Worm (Caenorhabditis elegans): ENCODE results near the gene srh-72.
"Not testable (repeated sequence)": the region's sequence is repeated elsewhere in the genome, so short reads cannot be mapped to it uniquely, and the experiment has no call there.

Gene srh-72

ce11 chrII:1640496-1640895, at the start of gene srh-72:
TSS of gene srh-72 (minus strand) at chrII:1640596.
- TF ChIP-seq dao-5 (tag; optimal IDR thresholded peaks at IDR 0.05) = no peak
- no peak for TF ChIP-seq W03F9.2 (tag; optimal IDR thresholded peaks at IDR 0.05)
- TF ChIP-seq him-1 (tag; optimal IDR thresholded peaks at IDR 0.05) = no peak

- TF ChIP-seq him-1 (tag; optimal IDR thresholded peaks at IDR 0.05) = no peak
- no peak for TF ChIP-seq dao-5 (tag; optimal IDR thresholded peaks at IDR 0.05)
- TF ChIP-seq W03F9.2 (tag; optimal IDR thresholded peaks at IDR 0.05) = no peak
Measured at ce11 chrII:1688813-1689212, 48.4 kb upstream of the srh-72 start, which contains the start of the genes fbxb-18 and fbxb-19. TSS of gene fbxb-18 (minus strand) at chrII:1688913. TSS of gene fbxb-19 (minus strand) at chrII:1689181.

DNA sequence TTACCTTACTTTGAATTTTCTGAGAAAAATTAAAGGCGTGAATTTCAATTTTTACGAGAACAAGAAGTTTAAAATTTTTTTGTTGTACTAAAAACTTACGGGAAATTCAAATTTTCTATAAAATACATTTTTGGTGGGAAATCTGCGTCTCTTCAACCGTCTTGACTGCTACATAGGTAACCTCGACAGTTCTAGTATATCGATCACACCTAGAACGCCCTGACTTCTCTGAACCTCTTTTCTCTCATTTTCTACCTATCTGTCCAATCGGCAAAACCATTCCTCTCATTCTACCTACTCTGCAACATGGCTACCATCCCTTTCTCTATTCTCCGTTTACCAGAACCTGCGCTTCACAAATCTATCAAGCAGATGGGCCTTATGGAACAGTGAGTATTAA, 43.3 kb upstream of the srh-72 start, which contains the start of gene fbxb-25:
Gene fbxb-25 (plus strand): TSS at position 301 of the 400 bp plus-strand sequence.
- no peak for TF ChIP-seq W03F9.2 (tag; optimal IDR thresholded peaks at IDR 0.05)
- TF ChIP-seq dao-5 (tag; optimal IDR thresholded peaks at IDR 0.05) = no peak
- TF ChIP-seq him-1 (tag; optimal IDR thresholded peaks at IDR 0.05) = no peak

- no peak for TF ChIP-seq him-1 (tag; optimal IDR thresholded peaks at IDR 0.05)
- no peak for TF ChIP-seq dao-5 (tag; optimal IDR thresholded peaks at IDR 0.05)
- no peak for TF ChIP-seq W03F9.2 (tag; optimal IDR thresholded peaks at IDR 0.05)
Measured at ce11 chrII:1682218-1682617, 41.8 kb upstream of the srh-72 start, which contains the start of gene fbxb-26. TSS of gene fbxb-26 (plus strand) at chrII:1682518.

DNA sequence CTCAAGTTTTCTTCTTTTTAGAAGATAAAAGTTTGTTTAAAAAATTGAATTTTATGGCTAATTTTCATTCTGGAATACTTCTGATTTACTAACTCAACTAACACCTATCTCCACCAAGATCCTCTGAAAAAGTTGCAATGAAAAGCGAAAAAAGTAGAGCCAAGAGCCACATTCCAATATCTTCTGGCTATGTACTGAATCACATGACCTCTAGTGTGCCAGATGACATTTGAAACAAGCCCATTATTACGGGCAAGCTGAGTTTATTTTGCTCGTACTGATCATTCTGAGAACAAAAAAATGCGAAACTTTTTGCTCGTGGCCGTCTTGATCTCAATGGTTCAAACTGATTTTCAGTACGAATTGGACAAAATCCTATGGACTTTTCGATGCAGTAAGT, 38.7 kb upstream of the srh-72 start, which contains the start of gene irld-36:
Gene irld-36 (plus strand): TSS at position 301 of the 400 bp plus-strand sequence.
- TF ChIP-seq dao-5 (tag; optimal IDR thresholded peaks at IDR 0.05) (no peak), him-1 (tag; optimal IDR thresholded peaks at IDR 0.05) (no peak), W03F9.2 (tag; optimal IDR thresholded peaks at IDR 0.05) (no peak)

- TF ChIP-seq W03F9.2 (tag; optimal IDR thresholded peaks at IDR 0.05) = no peak
- TF ChIP-seq him-1 (tag; optimal IDR thresholded peaks at IDR 0.05) = no peak
- TF ChIP-seq dao-5 (tag; optimal IDR thresholded peaks at IDR 0.05) = no peak
Measured at ce11 chrII:1676088-1676487, 35.7 kb upstream of the srh-72 start, which contains the start of gene fbxb-17. TSS of gene fbxb-17 (plus strand) at chrII:1676388.

DNA sequence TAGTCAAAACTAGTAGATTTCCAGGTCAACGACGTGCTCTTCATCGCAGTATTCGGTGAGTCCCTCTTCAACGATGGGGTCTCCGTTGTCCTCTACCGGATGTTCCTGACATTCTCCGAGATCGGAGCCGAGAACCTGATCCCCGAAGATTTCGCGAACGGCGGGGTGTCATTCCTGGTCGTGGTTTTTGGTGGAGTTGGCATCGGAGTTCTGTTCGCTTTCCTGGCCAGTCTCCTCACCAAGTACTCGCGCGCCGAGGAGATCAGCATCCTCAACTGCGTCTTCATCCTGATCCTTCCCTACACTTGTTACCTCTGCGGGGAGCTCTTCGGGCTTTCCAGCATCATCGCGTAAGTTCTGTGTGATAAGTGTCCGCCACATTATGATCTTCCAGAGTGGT, 32.3 kb upstream of the srh-72 start:
- TF ChIP-seq him-1 (tag; optimal IDR thresholded peaks at IDR 0.05) (no peak), W03F9.2 (tag; optimal IDR thresholded peaks at IDR 0.05) (no peak), dao-5 (tag; optimal IDR thresholded peaks at IDR 0.05) (no peak)

DNA sequence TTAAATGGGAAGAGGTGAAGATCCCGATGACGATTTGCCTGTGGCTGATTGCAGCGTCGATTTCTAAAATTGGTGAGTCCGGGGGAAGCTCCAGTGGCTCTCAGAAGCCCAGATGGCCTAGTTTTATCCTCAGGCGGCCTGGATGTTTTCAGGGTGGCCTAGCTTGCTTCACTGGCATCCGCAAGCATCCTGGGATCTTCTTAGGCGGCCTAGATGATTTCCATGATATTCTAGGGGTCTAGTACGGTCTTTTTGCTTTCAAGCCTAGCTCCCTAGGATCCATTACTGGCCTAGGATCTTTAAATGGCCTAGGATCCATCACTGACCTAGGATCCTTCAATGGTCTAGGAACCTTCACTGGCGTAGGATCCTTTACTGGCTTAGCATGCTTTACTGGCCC, 30.6 kb upstream of the srh-72 start:
- TF ChIP-seq W03F9.2 (tag; optimal IDR thresholded peaks at IDR 0.05) (no peak), him-1 (tag; optimal IDR thresholded peaks at IDR 0.05) (no peak), dao-5 (tag; optimal IDR thresholded peaks at IDR 0.05) (no peak)

DNA sequence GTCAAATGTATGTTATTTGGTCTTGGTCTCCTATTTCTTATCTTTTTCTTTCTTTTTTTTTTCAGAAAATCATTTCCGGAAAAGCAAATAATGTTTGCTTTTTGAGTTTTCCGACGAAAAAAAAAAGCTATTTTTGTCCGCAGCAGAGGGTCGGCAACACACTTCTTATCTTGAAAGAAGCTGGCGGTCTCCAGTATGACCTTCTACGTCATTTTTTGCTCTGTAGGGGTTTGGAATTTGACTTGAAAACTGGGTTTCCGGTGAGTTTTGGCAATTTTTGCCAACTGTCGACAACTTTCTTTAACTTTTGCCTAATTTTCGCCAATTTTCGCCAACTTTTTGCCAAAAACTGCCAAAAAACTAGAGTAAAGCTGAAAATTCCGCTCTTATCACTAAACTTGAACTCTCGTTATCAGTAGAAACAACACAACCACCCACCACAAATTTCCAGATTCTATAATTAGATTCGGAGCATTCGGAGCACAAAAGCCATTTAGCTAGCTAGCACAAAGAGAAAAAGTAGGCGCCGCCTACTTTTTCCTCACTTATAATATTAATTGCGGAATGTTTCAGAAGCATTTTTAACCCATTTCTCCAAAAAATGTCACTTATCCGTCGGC, 30.0 kb upstream of the srh-72 start, which contains the start of gene nhx-6:
Gene nhx-6 (plus strand): TSS at position 570 of the 620 bp plus-strand sequence.
- TF ChIP-seq him-1 (tag; optimal IDR thresholded peaks at IDR 0.05) = no peak
- no peak for TF ChIP-seq W03F9.2 (tag; optimal IDR thresholded peaks at IDR 0.05)
- TF ChIP-seq dao-5 (tag; optimal IDR thresholded peaks at IDR 0.05) = no peak

DNA sequence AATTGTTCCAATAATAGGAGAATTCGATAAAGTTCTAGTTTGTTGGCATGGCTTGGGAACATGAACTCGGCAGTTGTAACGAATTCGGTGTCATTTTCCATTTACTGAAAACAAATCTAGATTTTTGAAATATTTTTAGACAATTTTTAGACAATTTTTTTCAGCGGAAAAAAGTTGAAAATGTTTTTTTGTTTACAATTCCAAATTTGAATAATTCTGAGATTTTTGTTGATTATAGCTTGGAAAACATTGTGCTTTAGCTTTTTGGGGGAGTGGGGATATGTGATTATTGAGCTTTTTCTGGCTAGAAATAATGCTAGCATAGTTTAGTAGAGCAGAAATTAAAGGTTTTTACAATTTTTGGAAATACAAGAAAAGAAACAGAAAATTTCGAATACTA, 28.5 kb upstream of the srh-72 start, which contains the start of gene srw-97:
Gene srw-97 (minus strand): TSS at position 101 of the 400 bp plus-strand sequence.
- TF ChIP-seq W03F9.2 (tag; optimal IDR thresholded peaks at IDR 0.05) = no peak
- TF ChIP-seq dao-5 (tag; optimal IDR thresholded peaks at IDR 0.05) = no peak
- TF ChIP-seq him-1 (tag; optimal IDR thresholded peaks at IDR 0.05) = no peak

ce11 chrII:1666025-1666424, 25.6 kb upstream of the srh-72 start, which contains the start of gene srlf-29:
TSS of gene srlf-29 (plus strand) at chrII:1666325.
- TF ChIP-seq him-1 (tag; optimal IDR thresholded peaks at IDR 0.05) (no peak), W03F9.2 (tag; optimal IDR thresholded peaks at IDR 0.05) (no peak), dao-5 (tag; optimal IDR thresholded peaks at IDR 0.05) (no peak)

- TF ChIP-seq him-1 (tag; optimal IDR thresholded peaks at IDR 0.05) (no peak), W03F9.2 (tag; optimal IDR thresholded peaks at IDR 0.05) (no peak), dao-5 (tag; optimal IDR thresholded peaks at IDR 0.05) (no peak)
Measured at ce11 chrII:1663516-1663915, 23.1 kb upstream of the srh-72 start, which contains the start of gene duxl-1. TSS of gene duxl-1 (plus strand) at chrII:1663699.

DNA sequence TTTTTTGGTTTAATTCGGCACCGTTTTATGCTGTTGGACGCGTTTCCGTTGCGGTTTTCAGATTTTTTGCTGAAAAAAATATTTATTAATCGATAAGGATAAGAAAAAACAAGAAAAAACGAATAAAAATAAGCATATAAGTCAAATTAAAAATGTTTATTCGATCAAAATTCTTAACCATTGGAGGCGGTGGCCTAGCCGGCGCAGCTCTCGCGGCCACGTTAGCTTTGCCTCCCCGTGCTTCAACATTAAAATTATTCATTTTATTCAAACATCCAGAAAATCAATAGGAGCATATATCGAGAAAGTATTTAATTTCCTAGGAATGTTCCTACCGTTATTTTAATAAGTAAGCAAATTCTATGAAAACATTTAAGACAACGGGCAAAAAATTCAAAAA, 22.5 kb upstream of the srh-72 start, which contains the start of gene ZC204.14:
Gene ZC204.14 (minus strand): TSS at position 69 of the 400 bp plus-strand sequence.
- no peak for TF ChIP-seq dao-5 (tag; optimal IDR thresholded peaks at IDR 0.05)
- TF ChIP-seq him-1 (tag; optimal IDR thresholded peaks at IDR 0.05) = no peak
- no peak for TF ChIP-seq W03F9.2 (tag; optimal IDR thresholded peaks at IDR 0.05)

DNA sequence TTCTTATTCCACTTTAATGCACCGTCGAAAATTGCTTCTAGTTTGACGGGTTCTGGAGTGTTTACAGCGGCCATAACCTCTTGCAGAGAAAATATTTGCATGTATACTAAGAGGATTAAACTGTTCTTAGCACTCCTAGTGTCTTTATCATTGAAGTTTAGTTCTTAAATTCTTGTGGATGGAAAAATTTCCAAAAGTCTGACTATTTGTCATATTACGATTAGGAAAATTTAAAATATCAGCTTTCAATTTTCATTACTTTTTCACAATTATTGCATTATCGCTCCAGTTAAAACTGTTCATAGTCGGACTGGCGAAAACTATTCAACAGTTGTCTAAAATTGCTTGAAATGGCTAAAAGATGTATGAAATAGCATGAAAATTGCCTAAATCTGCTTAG, 20.5 kb upstream of the srh-72 start, which contains the start of gene ZC204.13:
Gene ZC204.13 (minus strand): TSS at position 101 of the 400 bp plus-strand sequence.
- not testable (repeated sequence) for TF ChIP-seq W03F9.2, him-1, dao-5 (tag; optimal IDR thresholded peaks at IDR 0.05)
